Fruit fly (Drosophila melanogaster) whole organism, embryonic: ENCODE data around the gene CG14803.

Source experiments
- Atf-2 ChIP-seq: fragments of 200-800 bp; sonication (Bioruptor generic); optimal IDR thresholded peaks from 2 replicates; lab custom pipeline; 2016; ENCODE audit warnings: missing biosample characterization, missing genetic modification characterization
- CG1024 ChIP-seq: fragments of 200-800 bp; sonication (Bioruptor generic); IDR thresholded peaks from 2 replicates; pipeline ENCODE4 v1.3.6; 2022; ENCODE audit warnings: missing biosample characterization, missing genetic modification characterization
- CG10431 ChIP-seq: fragments of 200-800 bp; sonication (Bioruptor generic); optimal IDR thresholded peaks from 3 replicates; lab custom pipeline; 2018; ENCODE audit warnings: missing biosample characterization, mild to moderate bottlenecking, missing genetic modification characterization
- CG10462 ChIP-seq: fragments of 200-800 bp; sonication (Bioruptor generic); optimal IDR thresholded peaks from 2 replicates; lab custom pipeline; 2016; ENCODE audit warnings: missing biosample characterization, missing genetic modification characterization
- CG11247 ChIP-seq: fragments of 200-800 bp; sonication (Bioruptor generic); IDR thresholded peaks from 2 replicates; pipeline ENCODE4 v1.3.6; 2022; ENCODE audit warnings: missing biosample characterization, missing genetic modification characterization
- CG11456 ChIP-seq: fragments of 200-800 bp; sonication (Bioruptor generic); IDR thresholded peaks from 3 replicates; pipeline ENCODE4 v1.3.6; 2022; ENCODE audit warnings: missing biosample characterization, missing genetic modification characterization
- CG16813 ChIP-seq: fragments of 200-800 bp; sonication (Bioruptor generic); IDR thresholded peaks from 3 replicates; pipeline ENCODE4 v1.3.6; 2022; ENCODE audit warnings: missing biosample characterization, missing genetic modification characterization; ENCODE audit not compliant: partially characterized antibody
- CG17186 ChIP-seq: fragments of 200-800 bp; sonication (Bioruptor generic); optimal IDR thresholded peaks from 3 replicates; lab custom pipeline; 2017; ENCODE audit warnings: missing biosample characterization, missing genetic modification reagents, missing genetic modification characterization
- CG17385 ChIP-seq: fragments of 200-800 bp; sonication (Bioruptor generic); optimal IDR thresholded peaks from 3 replicates; lab custom pipeline; 2018; ENCODE audit warnings: missing biosample characterization, mild to moderate bottlenecking, missing genetic modification characterization
- CG18764 ChIP-seq: fragments of 200-800 bp; sonication (Bioruptor generic); optimal IDR thresholded peaks from 3 replicates; lab custom pipeline; 2016; ENCODE audit warnings: missing biosample characterization, missing genetic modification characterization
- CG2116 ChIP-seq: fragments of 200-800 bp; sonication (Bioruptor generic); optimal IDR thresholded peaks from 3 replicates; lab custom pipeline; 2018; ENCODE audit warnings: missing biosample characterization, mild to moderate bottlenecking, missing genetic modification characterization
- CG30431 ChIP-seq: fragments of 200-800 bp; sonication (Bioruptor generic); optimal IDR thresholded peaks from 2 replicates; lab custom pipeline; 2017; ENCODE audit warnings: missing biosample characterization, missing genetic modification characterization
- CG32767 ChIP-seq: fragments of 200-800 bp; sonication (Bioruptor generic); IDR thresholded peaks from 2 replicates; pipeline ENCODE4 v1.3.6; 2022; ENCODE audit warnings: missing biosample characterization, missing genetic modification characterization
- CG34376 ChIP-seq: fragments of 200-800 bp; sonication (Bioruptor generic); optimal IDR thresholded peaks from 2 replicates; lab custom pipeline; 2018; ENCODE audit warnings: missing biosample characterization, mild to moderate bottlenecking, missing genetic modification characterization
- CG4617 ChIP-seq: fragments of 200-800 bp; sonication (Bioruptor generic); optimal IDR thresholded peaks from 3 replicates; lab custom pipeline; 2016; ENCODE audit warnings: missing biosample characterization, missing genetic modification characterization, borderline replicate concordance
- CG5953 ChIP-seq: fragments of 200-800 bp; sonication (Bioruptor generic); IDR thresholded peaks from 2 replicates; pipeline ENCODE4 v1.3.6; 2022; ENCODE audit warnings: missing biosample characterization, missing genetic modification characterization
- CG7556 ChIP-seq: fragments of 200-800 bp; sonication (Bioruptor generic); optimal IDR thresholded peaks from 2 replicates; lab custom pipeline; 2017; ENCODE audit warnings: missing biosample characterization, mild to moderate bottlenecking, missing genetic modification characterization
- CG8765 ChIP-seq: fragments of 200-800 bp; sonication (Bioruptor generic); IDR thresholded peaks from 2 replicates; pipeline ENCODE4 v1.3.6; 2022; ENCODE audit warnings: missing biosample characterization, missing genetic modification characterization
- CG9876 ChIP-seq: fragments of 200-800 bp; sonication (Bioruptor generic); optimal IDR thresholded peaks from 2 replicates; lab custom pipeline; 2016; ENCODE audit warnings: missing biosample characterization, missing genetic modification characterization
- Ets65A ChIP-seq: fragments of 200-800 bp; sonication (Bioruptor generic); peaks from one replicate; lab custom pipeline; 2016; ENCODE audit warnings: missing biosample characterization, missing genetic modification characterization
- Ets97D ChIP-seq: fragments of 200-800 bp; sonication (Bioruptor generic); optimal IDR thresholded peaks from 3 replicates; lab custom pipeline; 2016; ENCODE audit warnings: missing biosample characterization, missing genetic modification characterization
- Hmr ChIP-seq: fragments of 200-800 bp; sonication (Bioruptor generic); optimal IDR thresholded peaks from 3 replicates; lab custom pipeline; 2017; ENCODE audit warnings: mild to moderate bottlenecking, missing biosample characterization, missing genetic modification reagents, missing genetic modification characterization
- Hr51 ChIP-seq, 2 experiments: fragments of 200-800 bp; sonication (Bioruptor generic); optimal IDR thresholded peaks; 2 replicates in 1 of 2; 3 replicates in 1 of 2; lab custom pipeline; 2016 to 2018; ENCODE audit warnings: missing biosample characterization in 2 of 2, missing genetic modification characterization in 2 of 2, mild to moderate bottlenecking in 1 of 2, moderate library complexity in 1 of 2
- MTF-1 ChIP-seq: fragments of 200-800 bp; sonication (Bioruptor generic); optimal IDR thresholded peaks from 2 replicates; lab custom pipeline; 2018; ENCODE audit warnings: missing biosample characterization, mild to moderate bottlenecking, missing genetic modification characterization, borderline replicate concordance
- Med ChIP-seq: fragments of 200-800 bp; sonication (Bioruptor generic); peaks from one replicate; lab custom pipeline; 2016; ENCODE audit warnings: missing biosample characterization, missing genetic modification characterization, mild to moderate bottlenecking, inconsistent platforms, moderate library complexity
- Meics ChIP-seq: fragments of 200-800 bp; sonication (Bioruptor generic); optimal IDR thresholded peaks from 2 replicates; lab custom pipeline; 2017; ENCODE audit warnings: missing biosample characterization, mild to moderate bottlenecking, missing genetic modification characterization
- Mrtf ChIP-seq: fragments of 200-800 bp; sonication (Bioruptor generic); IDR thresholded peaks from 3 replicates; pipeline ENCODE4 v1.3.6; 2022; ENCODE audit warnings: missing biosample characterization, missing genetic modification characterization
- Myb ChIP-seq: fragments of 200-800 bp; sonication (Bioruptor generic); optimal IDR thresholded peaks from 2 replicates; lab custom pipeline; 2016; ENCODE audit warnings: missing biosample characterization, missing genetic modification characterization
- NK7.1 ChIP-seq: fragments of 200-800 bp; sonication (Bioruptor generic); optimal IDR thresholded peaks from 3 replicates; lab custom pipeline; 2016; ENCODE audit warnings: missing biosample characterization, missing genetic modification characterization
- Opbp ChIP-seq: fragments of 200-800 bp; sonication (Bioruptor generic); IDR thresholded peaks from 3 replicates; pipeline ENCODE4 v1.3.6; 2022; ENCODE audit warnings: missing biosample characterization, missing genetic modification characterization; ENCODE audit not compliant: partially characterized antibody
- Ssrp ChIP-seq: fragments of 200-800 bp; sonication (Bioruptor generic); optimal IDR thresholded peaks from 2 replicates; lab custom pipeline; 2018; ENCODE audit warnings: missing biosample characterization, mild to moderate bottlenecking, missing genetic modification characterization, moderate library complexity
- Taf1 ChIP-seq: fragments of 200-800 bp; sonication (Bioruptor generic); IDR thresholded peaks from 2 replicates; pipeline ENCODE4 v1.3.6; 2022; ENCODE audit warnings: missing biosample characterization, missing genetic modification characterization
- en ChIP-seq: fragments of 200-800 bp; sonication (Bioruptor generic); optimal IDR thresholded peaks from 2 replicates; lab custom pipeline; 2016; ENCODE audit warnings: missing biosample characterization, missing genetic modification characterization
- eve ChIP-seq, 2 experiments: fragments of >200 bp; optimal IDR thresholded peaks; 2 replicates each; lab custom pipeline; 2017; ENCODE audit warnings: missing biosample characterization in 2 of 2, missing genetic modification characterization in 2 of 2
- grn ChIP-seq: fragments of 200-800 bp; sonication (Bioruptor generic); optimal IDR thresholded peaks from 3 replicates; lab custom pipeline; 2017; ENCODE audit warnings: missing biosample characterization, missing genetic modification characterization
- gsb ChIP-seq: fragments of 200-800 bp; sonication (Bioruptor generic); IDR thresholded peaks from 2 replicates; pipeline ENCODE4 v1.3.6; 2022; ENCODE audit warnings: missing biosample characterization, missing genetic modification characterization
- gsb-n ChIP-seq: fragments of 200-800 bp; sonication (Bioruptor generic); optimal IDR thresholded peaks from 3 replicates; lab custom pipeline; 2018; ENCODE audit warnings: missing biosample characterization, mild to moderate bottlenecking, missing genetic modification characterization
- ham ChIP-seq: fragments of 200-800 bp; sonication (Bioruptor generic); IDR thresholded peaks from 2 replicates; pipeline ENCODE4 v1.3.6; 2022; ENCODE audit warnings: missing biosample characterization, missing genetic modification characterization
- hth ChIP-seq: fragments of >200 bp; optimal IDR thresholded peaks from 2 replicates; lab custom pipeline; 2017; ENCODE audit warnings: inconsistent platforms
- ind ChIP-seq: fragments of 200-800 bp; sonication (Bioruptor generic); optimal IDR thresholded peaks from 3 replicates; lab custom pipeline; 2016; ENCODE audit warnings: missing biosample characterization, missing genetic modification characterization
- jing ChIP-seq: fragments of 200-800 bp; sonication (Bioruptor generic); optimal IDR thresholded peaks from 2 replicates; lab custom pipeline; 2018; ENCODE audit warnings: missing biosample characterization, mild to moderate bottlenecking, missing genetic modification characterization
- maf-S ChIP-seq: fragments of 200-800 bp; sonication (Bioruptor generic); optimal IDR thresholded peaks from 2 replicates; lab custom pipeline; 2016; ENCODE audit warnings: missing biosample characterization, missing genetic modification characterization
- nmo ChIP-seq: fragments of 200-800 bp; sonication (Bioruptor generic); optimal IDR thresholded peaks from 2 replicates; lab custom pipeline; 2018; ENCODE audit warnings: missing biosample characterization, mild to moderate bottlenecking, missing genetic modification characterization, moderate library complexity
- peb ChIP-seq: fragments of 200-800 bp; sonication (Bioruptor generic); IDR thresholded peaks from 2 replicates; pipeline ENCODE4 v1.3.6; 2022; ENCODE audit warnings: missing biosample characterization, missing genetic modification characterization
- pho ChIP-seq: fragments of 200-800 bp; sonication (Bioruptor generic); optimal IDR thresholded peaks from 2 replicates; lab custom pipeline; 2016; ENCODE audit warnings: missing biosample characterization, missing genetic modification characterization
- scrt ChIP-seq: fragments of 200-800 bp; sonication (Bioruptor generic); optimal IDR thresholded peaks from 2 replicates; lab custom pipeline; 2018; ENCODE audit warnings: missing biosample characterization, mild to moderate bottlenecking, missing genetic modification characterization, moderate library complexity
- tup ChIP-seq: fragments of 200-800 bp; sonication (Bioruptor generic); optimal IDR thresholded peaks from 2 replicates; lab custom pipeline; 2016; ENCODE audit warnings: missing biosample characterization, mild to moderate bottlenecking, missing genetic modification characterization, moderate library complexity
- unpg ChIP-seq: fragments of 200-800 bp; sonication (Bioruptor generic); optimal IDR thresholded peaks from 3 replicates; lab custom pipeline; 2018; ENCODE audit warnings: missing biosample characterization, mild to moderate bottlenecking, missing genetic modification characterization, moderate library complexity
- zen ChIP-seq: fragments of 200-800 bp; sonication (Bioruptor generic); optimal IDR thresholded peaks from 3 replicates; lab custom pipeline; 2018; ENCODE audit warnings: missing biosample characterization, mild to moderate bottlenecking, missing genetic modification characterization, moderate library complexity
- zen2 ChIP-seq: fragments of 200-800 bp; sonication (Bioruptor generic); IDR thresholded peaks from 3 replicates; pipeline ENCODE4 v1.3.6; 2022; ENCODE audit warnings: missing biosample characterization, missing genetic modification characterization; ENCODE audit not compliant: partially characterized antibody
- zfh1 ChIP-seq: fragments of 200-800 bp; sonication (Bioruptor generic); IDR thresholded peaks from 3 replicates; pipeline ENCODE4 v1.3.6; 2022; ENCODE audit warnings: missing biosample characterization, missing genetic modification characterization

Gene CG14803

DNA sequence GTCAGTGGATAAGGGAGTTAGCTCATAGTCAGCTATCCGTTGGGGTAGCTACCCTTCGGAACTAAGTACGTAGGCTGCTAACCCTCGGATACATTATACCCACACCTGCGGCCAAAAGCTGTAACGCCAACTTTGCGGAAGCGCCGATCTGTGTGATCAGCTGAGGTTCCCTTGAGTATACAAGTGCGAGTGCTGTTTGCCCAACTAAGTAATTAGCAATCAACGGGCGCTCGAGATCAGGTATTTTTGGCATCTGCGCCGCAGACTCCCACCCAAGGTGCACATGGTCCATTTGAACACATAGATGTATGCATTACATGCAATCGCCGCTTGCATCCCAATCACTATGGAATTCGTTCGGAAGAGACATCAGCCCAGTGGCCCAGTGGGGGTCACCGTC lies 14.6 kb upstream of the CG14803 start (continued):
- TF ChIP-seq CG34376 (GFP tag; lab: Kevin White, UChicago) (peak; percentile 92), gsb (GFP tag; lab: Robert Waterston, UW) (peak; percentile 51; the same call in 1 of the 2 replicates), CG8765 (GFP tag; lab: Robert Waterston, UW) (no peak), CG11247 (GFP tag; lab: Robert Waterston, UW) (peak; percentile 78), unpg (peak; percentile 36), jing (GFP tag; lab: Kevin White, UChicago) (no peak), Ets97D (GFP tag; lab: Kevin White, UChicago) (peak; percentile 12), scrt (GFP tag; lab: Kevin White, UChicago) (peak; percentile 68), Mrtf (GFP tag; lab: Robert Waterston, UW) (no peak), en (GFP tag; lab: Kevin White, UChicago) (no peak), maf-S (GFP tag; lab: Kevin White, UChicago) (peak; percentile 54), CG18764 (GFP tag; lab: Kevin White, UChicago) (peak; percentile 38), Myb (GFP tag; lab: Kevin White, UChicago) (peak; percentile 42), grn (GFP tag; lab: Kevin White, UChicago) (peak; percentile 75), hth (lab: Kevin White, UChicago) (no peak), zen2 (no peak), CG5953 (GFP tag; lab: Robert Waterston, UW) (peak; percentile 51; the same call in 1 of the 2 replicates), pho (peak; percentile 66), CG9876 (peak; percentile 37), eve (GFP tag; optimal IDR thresholded peaks at IDR 0.05; lab: Kevin White, UChicago) (no peak), CG10462 (no peak), Med (GFP tag; lab: Kevin White, UChicago) (peak; percentile 94), CG1024 (GFP tag; lab: Robert Waterston, UW) (0 out of 2 replicates have a peak, but pooled peaks have one; percentile 13), MTF-1 (GFP tag; lab: Kevin White, UChicago) (peak; percentile 60), ind (GFP tag; lab: Kevin White, UChicago) (peak; percentile 10), ham (GFP tag; lab: Robert Waterston, UW) (peak; percentile 66; the same call in 1 of the 2 replicates), peb (GFP tag; lab: Robert Waterston, UW) (no peak), Ets65A (GFP tag; lab: Kevin White, UChicago) (peak; percentile 82), CG4617 (GFP tag; lab: Kevin White, UChicago) (no peak), zen (tag; lab: Kevin White, UChicago) (no peak), CG17385 (GFP tag; lab: Kevin White, UChicago) (peak; percentile 56), Atf-2 (GFP tag; lab: Kevin White, UChicago) (no peak), CG32767 (0 out of 2 replicates have a peak, but pooled peaks have one; percentile 51), gsb-n (no peak), Opbp (GFP tag; lab: Robert Waterston, UW) (no peak), Taf1 (GFP tag; lab: Robert Waterston, UW) (peak; percentile 31; the same call in 1 of the 2 replicates), CG30431 (GFP tag; lab: Kevin White, UChicago) (no peak), CG16813 (GFP tag; lab: Robert Waterston, UW) (no peak), Hr51 (GFP tag; optimal IDR thresholded peaks at IDR 0.05; lab: Kevin White, UChicago) (peak; percentile 8 to 73), CG11456 (GFP tag; lab: Robert Waterston, UW) (peak; percentile 81), zfh1 (GFP tag; lab: Robert Waterston, UW) (peak; percentile 17; the same call in 1 of the 3 replicates), tup (GFP tag; lab: Kevin White, UChicago) (peak; percentile 85), CG17186 (GFP tag; lab: Kevin White, UChicago) (no peak), CG10431 (GFP tag; lab: Kevin White, UChicago) (no peak), Meics (GFP tag; lab: Kevin White, UChicago) (peak; percentile 81), NK7.1 (peak; percentile 64), nmo (GFP tag; lab: Kevin White, UChicago) (no peak), CG2116 (GFP tag; lab: Kevin White, UChicago) (peak; percentile 45), Hmr (GFP tag; lab: Kevin White, UChicago) (peak; percentile 95), CG7556 (GFP tag; lab: Kevin White, UChicago) (peak; percentile 72), Ssrp (tag; lab: Kevin White, UChicago) (no peak)
